Worm (Caenorhabditis elegans) whole organism, midembryonic: Measurements from ENCODE around the gene srz-99.

Experiments
- T22C8.4 ChIP-seq: fragments of 200-800 bp; sonication (Bioruptor generic); IDR thresholded peaks from 2 replicates; pipeline ENCODE4 v1.3.6; 2022; ENCODE audit warnings: missing genetic modification characterization, missing compliant biosample characterization
- cog-1 ChIP-seq: sonication (generic microtip); optimal IDR thresholded peaks from 2 replicates; lab custom pipeline; 2016; ENCODE audit warnings: missing genetic modification characterization, missing compliant biosample characterization
- flt-1 ChIP-seq: fragments of 200-800 bp; sonication (Bioruptor generic); IDR thresholded peaks from 2 replicates; pipeline ENCODE4 v1.3.6; 2022; ENCODE audit warnings: missing genetic modification characterization, missing compliant biosample characterization
- klf-2 ChIP-seq: fragments of 200-800 bp; sonication (Bioruptor generic); conservative IDR thresholded peaks from 2 replicates; pipeline ENCODE4 v1.3.6; 2022; ENCODE audit warnings: missing genetic modification reagents, missing genetic modification characterization, missing compliant biosample characterization
- med-1 ChIP-seq: sonication (generic microtip); optimal IDR thresholded peaks from 2 replicates; lab custom pipeline; 2017; ENCODE audit warnings: missing genetic modification characterization, mild to moderate bottlenecking, missing compliant biosample characterization, antibody characterized with exemption, missing genetic modification reagents; ENCODE audit not compliant: insufficient read depth
- ref-1 ChIP-seq: fragments of 200-800 bp; sonication (Bioruptor generic); conservative IDR thresholded peaks from 2 replicates; pipeline ENCODE4 v1.3.6; 2022; ENCODE audit warnings: missing genetic modification reagents, missing genetic modification characterization, missing compliant biosample characterization
- tab-1 ChIP-seq: fragments of 200-800 bp; sonication (Bioruptor generic); IDR thresholded peaks from 2 replicates; pipeline ENCODE4 v1.3.6; 2022; ENCODE audit warnings: missing genetic modification characterization, missing compliant biosample characterization
- ztf-23 ChIP-seq: fragments of 200-800 bp; sonication (Bioruptor generic); IDR thresholded peaks from 2 replicates; pipeline ENCODE4 v1.3.6; 2022; ENCODE audit warnings: missing genetic modification reagents, missing genetic modification characterization, missing compliant biosample characterization
- ztf-29 ChIP-seq: fragments of 200-800 bp; sonication (Bioruptor generic); IDR thresholded peaks from 2 replicates; pipeline ENCODE4 v1.3.6; 2022; ENCODE audit warnings: missing genetic modification reagents, missing genetic modification characterization, missing compliant biosample characterization

- no peak for TF ChIP-seq med-1 (GFP tag; lab: Kevin White, UChicago)
- no peak for TF ChIP-seq ztf-29
- no peak for TF ChIP-seq ztf-23 (GFP tag; lab: Robert Waterston, UW)
- TF ChIP-seq flt-1 (GFP tag; lab: Robert Waterston, UW): no peak
- TF ChIP-seq klf-2 (GFP tag; lab: Robert Waterston, UW): no peak
- no peak for TF ChIP-seq cog-1 (tag; lab: Kevin White, UChicago)
- TF ChIP-seq ref-1: no peak
- no peak for TF ChIP-seq tab-1
- TF ChIP-seq T22C8.4: no peak
Observed at ce11 chrV:16683359-16683758, 46.7 kb upstream of the srz-99 start.
